Fruit fly (Drosophila melanogaster) whole organism, embryonic: ENCODE results near the gene Cyp4g15.

Experiments used
- Aef1 ChIP-seq: fragments of 200-800 bp; sonication (Bioruptor generic); IDR thresholded peaks from 3 replicates; pipeline ENCODE4 v1.3.6; 2022; ENCODE audit warnings: missing biosample characterization, missing genetic modification characterization
- B-H1 ChIP-seq: fragments of 200-800 bp; sonication (Bioruptor generic); IDR thresholded peaks from 3 replicates; pipeline ENCODE4 v1.3.6; 2022; ENCODE audit warnings: missing biosample characterization, missing genetic modification characterization
- BtbVII ChIP-seq: fragments of 200-800 bp; sonication (Bioruptor generic); optimal IDR thresholded peaks from 3 replicates; lab custom pipeline; 2017; ENCODE audit warnings: missing biosample characterization, mild to moderate bottlenecking, missing genetic modification characterization
- CG11456 ChIP-seq: fragments of 200-800 bp; sonication (Bioruptor generic); IDR thresholded peaks from 3 replicates; pipeline ENCODE4 v1.3.6; 2022; ENCODE audit warnings: missing biosample characterization, missing genetic modification characterization
- CG12391 ChIP-seq: fragments of 200-800 bp; sonication (Bioruptor generic); optimal IDR thresholded peaks from 3 replicates; lab custom pipeline; 2018; ENCODE audit warnings: missing biosample characterization, mild to moderate bottlenecking, missing genetic modification characterization, moderate library complexity
- CG12942 ChIP-seq: fragments of 200-800 bp; sonication (Bioruptor generic); optimal IDR thresholded peaks from 3 replicates; lab custom pipeline; 2016; ENCODE audit warnings: missing biosample characterization, missing genetic modification characterization
- CG15479 ChIP-seq: fragments of 200-800 bp; sonication (Bioruptor generic); optimal IDR thresholded peaks from 3 replicates; lab custom pipeline; 2019; ENCODE audit warnings: missing biosample characterization, mild to moderate bottlenecking, missing genetic modification characterization, moderate library complexity
- CG15514 ChIP-seq: fragments of 200-800 bp; sonication (Bioruptor generic); optimal IDR thresholded peaks from 3 replicates; lab custom pipeline; 2017; ENCODE audit warnings: missing biosample characterization, missing genetic modification characterization, mild to moderate bottlenecking, moderate library complexity, missing genetic modification reagents
- CG18599 ChIP-seq: fragments of 200-800 bp; sonication (Bioruptor generic); optimal IDR thresholded peaks from 3 replicates; lab custom pipeline; 2017; ENCODE audit warnings: missing biosample characterization, missing genetic modification characterization, mild to moderate bottlenecking, moderate library complexity, missing genetic modification reagents
- CG18619 ChIP-seq: fragments of 200-800 bp; sonication (Bioruptor generic); optimal IDR thresholded peaks from 3 replicates; lab custom pipeline; 2017; ENCODE audit warnings: missing biosample characterization, mild to moderate bottlenecking, missing genetic modification characterization
- CG2889 ChIP-seq: fragments of 200-800 bp; sonication (Bioruptor generic); IDR thresholded peaks from 3 replicates; pipeline ENCODE4 v1.3.6; 2022; ENCODE audit warnings: missing biosample characterization, missing genetic modification characterization
- CG30020 ChIP-seq: fragments of 200-800 bp; optimal IDR thresholded peaks from 2 replicates; lab custom pipeline; 2019; ENCODE audit warnings: missing biosample characterization, mild to moderate bottlenecking, missing genetic modification characterization, moderate library complexity
- CG3163 ChIP-seq: fragments of 200-800 bp; sonication (Bioruptor generic); optimal IDR thresholded peaks from 3 replicates; lab custom pipeline; 2016; ENCODE audit warnings: missing biosample characterization, missing genetic modification characterization
- CG4424 ChIP-seq: fragments of 200-800 bp; sonication (Bioruptor generic); optimal IDR thresholded peaks from 3 replicates; lab custom pipeline; 2016; ENCODE audit warnings: missing biosample characterization, missing genetic modification characterization
- CG4854 ChIP-seq: fragments of 200-800 bp; sonication (Bioruptor generic); optimal IDR thresholded peaks from 2 replicates; lab custom pipeline; 2016; ENCODE audit warnings: missing biosample characterization, missing genetic modification characterization, inconsistent platforms
- CG6254 ChIP-seq: fragments of 200-800 bp; sonication (Bioruptor generic); optimal IDR thresholded peaks from 3 replicates; lab custom pipeline; 2017; ENCODE audit warnings: mild to moderate bottlenecking, missing biosample characterization, missing genetic modification reagents, missing genetic modification characterization
- CG8281 ChIP-seq: fragments of 200-800 bp; sonication (Bioruptor generic); optimal IDR thresholded peaks from 2 replicates; lab custom pipeline; 2018; ENCODE audit warnings: missing biosample characterization, mild to moderate bottlenecking, missing genetic modification characterization, moderate library complexity
- CG8290 ChIP-seq, 3 experiments: fragments of 200-800 bp; sonication (Bioruptor generic); optimal IDR thresholded peaks; 2 replicates each; lab custom pipeline; 2016 to 2019; ENCODE audit warnings: missing biosample characterization in 3 of 3, missing genetic modification characterization in 3 of 3, mild to moderate bottlenecking in 2 of 3, moderate library complexity in 1 of 3
- CG8359 ChIP-seq: fragments of 200-800 bp; sonication (Bioruptor generic); optimal IDR thresholded peaks from 2 replicates; lab custom pipeline; 2017; ENCODE audit warnings: missing biosample characterization, mild to moderate bottlenecking, missing genetic modification characterization, borderline replicate concordance
- CG9727 ChIP-seq: fragments of 200-800 bp; sonication (Bioruptor generic); optimal IDR thresholded peaks from 3 replicates; lab custom pipeline; 2017; ENCODE audit warnings: missing biosample characterization, mild to moderate bottlenecking, missing genetic modification characterization
- D19B ChIP-seq: fragments of 200-800 bp; sonication (Bioruptor generic); optimal IDR thresholded peaks from 2 replicates; lab custom pipeline; 2017; ENCODE audit warnings: missing biosample characterization, mild to moderate bottlenecking, missing genetic modification characterization
- Dad ChIP-seq: fragments of 200-800 bp; sonication (Bioruptor generic); optimal IDR thresholded peaks from 3 replicates; lab custom pipeline; 2016; ENCODE audit warnings: missing biosample characterization, missing genetic modification characterization
- Dip2 ChIP-seq: fragments of 200-800 bp; sonication (Bioruptor generic); IDR thresholded peaks from 2 replicates; pipeline ENCODE4 v1.3.6; 2022; ENCODE audit warnings: missing biosample characterization, missing genetic modification characterization
- Dref ChIP-seq: fragments of 200-800 bp; sonication (Bioruptor generic); IDR thresholded peaks from 2 replicates; pipeline ENCODE4 v1.3.6; 2022; ENCODE audit warnings: missing biosample characterization, missing genetic modification characterization
- Hr51 ChIP-seq, 2 experiments: fragments of 200-800 bp; sonication (Bioruptor generic); optimal IDR thresholded peaks; 2 replicates in 1 of 2; 3 replicates in 1 of 2; lab custom pipeline; 2016 to 2018; ENCODE audit warnings: missing biosample characterization in 2 of 2, missing genetic modification characterization in 2 of 2, mild to moderate bottlenecking in 1 of 2, moderate library complexity in 1 of 2
- Hr78 ChIP-seq, 2 experiments: fragments of 200-800 bp in 1 of 2; fragments of >200 bp in 1 of 2; sonication (Bioruptor generic) in 1 of 2; optimal IDR thresholded peaks; 2 replicates each; lab custom pipeline; 2017 to 2019; ENCODE audit warnings: missing biosample characterization in 2 of 2, missing genetic modification characterization in 2 of 2, mild to moderate bottlenecking in 1 of 2, moderate library complexity in 1 of 2
- Hsf ChIP-seq: fragments of 200-800 bp; sonication (Bioruptor generic); optimal IDR thresholded peaks from 3 replicates; lab custom pipeline; 2016; ENCODE audit warnings: missing biosample characterization, missing genetic modification characterization
- Jarid2 ChIP-seq: fragments of 200-800 bp; sonication (Bioruptor generic); optimal IDR thresholded peaks from 3 replicates; lab custom pipeline; 2017; ENCODE audit warnings: mild to moderate bottlenecking, missing biosample characterization, missing genetic modification reagents, missing genetic modification characterization
- Poxn ChIP-seq: fragments of 200-800 bp; sonication (Bioruptor generic); IDR thresholded peaks from 2 replicates; pipeline ENCODE4 v1.3.6; 2022; ENCODE audit warnings: missing biosample characterization, missing genetic modification characterization
- Scr ChIP-seq: fragments of 200-800 bp; sonication (Bioruptor generic); IDR thresholded peaks from 2 replicates; pipeline ENCODE4 v1.3.6; 2022; ENCODE audit warnings: missing biosample characterization, missing genetic modification characterization; ENCODE audit not compliant: partially characterized antibody
- Ssrp ChIP-seq: fragments of 200-800 bp; sonication (Bioruptor generic); optimal IDR thresholded peaks from 2 replicates; lab custom pipeline; 2018; ENCODE audit warnings: missing biosample characterization, mild to moderate bottlenecking, missing genetic modification characterization, moderate library complexity
- abd-A ChIP-seq: fragments of 200-800 bp; sonication (Bioruptor generic); optimal IDR thresholded peaks from 3 replicates; lab custom pipeline; 2019; ENCODE audit warnings: missing biosample characterization, mild to moderate bottlenecking, missing genetic modification characterization, moderate library complexity
- aop ChIP-seq: fragments of 200-800 bp; sonication (Bioruptor generic); IDR thresholded peaks from 2 replicates; pipeline ENCODE4 v1.3.6; 2022; ENCODE audit warnings: missing biosample characterization, missing genetic modification characterization
- crp ChIP-seq, 2 experiments: fragments of 200-800 bp; sonication (Bioruptor generic); optimal IDR thresholded peaks; 2 replicates in 1 of 2; 3 replicates in 1 of 2; lab custom pipeline; 2017; ENCODE audit warnings: missing biosample characterization in 2 of 2, missing genetic modification characterization in 2 of 2, mild to moderate bottlenecking in 1 of 2, moderate library complexity in 1 of 2
- gcm ChIP-seq: fragments of 200-800 bp; sonication (Bioruptor generic); optimal IDR thresholded peaks from 2 replicates; lab custom pipeline; 2019; ENCODE audit warnings: missing biosample characterization, mild to moderate bottlenecking, missing genetic modification characterization, moderate library complexity
- insv ChIP-seq, 2 experiments: fragments of 200-800 bp; sonication (Bioruptor generic); optimal IDR thresholded peaks; 3 replicates each; lab custom pipeline; 2016 to 2018; ENCODE audit warnings: missing biosample characterization in 2 of 2, missing genetic modification characterization in 2 of 2
- inv ChIP-seq: fragments of 200-800 bp; sonication (Bioruptor generic); IDR thresholded peaks from 2 replicates; pipeline ENCODE4 v1.3.6; 2022; ENCODE audit warnings: missing biosample characterization, missing genetic modification characterization; ENCODE audit not compliant: partially characterized antibody
- lov ChIP-seq, 2 experiments: fragments of 200-800 bp in 1 of 2; fragments of >200 bp in 1 of 2; sonication (Bioruptor generic) in 1 of 2; IDR thresholded peaks in 1 of 2; optimal IDR thresholded peaks in 1 of 2; 2 replicates in 1 of 2; 3 replicates in 1 of 2; pipeline versions ENCODE4 v1.3.6 to Lab custom; 2017 to 2022; ENCODE audit warnings: missing biosample characterization in 1 of 2, missing genetic modification characterization in 1 of 2
- nau ChIP-seq: fragments of 200-800 bp; sonication (Bioruptor generic); optimal IDR thresholded peaks from 3 replicates; lab custom pipeline; 2017; ENCODE audit warnings: missing biosample characterization, mild to moderate bottlenecking, missing genetic modification characterization, missing genetic modification reagents
- oc ChIP-seq: fragments of 200-800 bp; sonication (Bioruptor generic); optimal IDR thresholded peaks from 2 replicates; lab custom pipeline; 2018; ENCODE audit warnings: missing biosample characterization, mild to moderate bottlenecking, missing genetic modification characterization, moderate library complexity
- pb ChIP-seq: fragments of 200-800 bp; sonication (Bioruptor generic); optimal IDR thresholded peaks from 3 replicates; lab custom pipeline; 2016; ENCODE audit warnings: missing biosample characterization, missing genetic modification characterization
- phol ChIP-seq: fragments of 200-800 bp; sonication (Bioruptor generic); optimal IDR thresholded peaks from 3 replicates; lab custom pipeline; 2018; ENCODE audit warnings: missing biosample characterization, mild to moderate bottlenecking, missing genetic modification characterization, moderate library complexity
- pum ChIP-seq: fragments of 200-800 bp; sonication (Bioruptor generic); optimal IDR thresholded peaks from 2 replicates; lab custom pipeline; 2016; ENCODE audit warnings: missing biosample characterization, missing genetic modification characterization
- sc ChIP-seq, 3 experiments: fragments of >200 bp in 2 of 3; fragments of 200-800 bp in 1 of 3; sonication (Bioruptor generic) in 1 of 3; optimal IDR thresholded peaks; 2 replicates in 2 of 3; 3 replicates in 1 of 3; lab custom pipeline; 2017; ENCODE audit warnings: mild to moderate bottlenecking in 1 of 3, missing biosample characterization in 1 of 3, missing genetic modification characterization in 1 of 3, missing genetic modification reagents in 1 of 3
- ssp ChIP-seq: fragments of 200-800 bp; sonication (Bioruptor generic); IDR thresholded peaks from 2 replicates; pipeline ENCODE4 v1.3.6; 2022; ENCODE audit warnings: missing biosample characterization, missing genetic modification characterization
- zfh1 ChIP-seq: fragments of 200-800 bp; sonication (Bioruptor generic); IDR thresholded peaks from 3 replicates; pipeline ENCODE4 v1.3.6; 2022; ENCODE audit warnings: missing biosample characterization, missing genetic modification characterization

Gene Cyp4g15

DNA sequence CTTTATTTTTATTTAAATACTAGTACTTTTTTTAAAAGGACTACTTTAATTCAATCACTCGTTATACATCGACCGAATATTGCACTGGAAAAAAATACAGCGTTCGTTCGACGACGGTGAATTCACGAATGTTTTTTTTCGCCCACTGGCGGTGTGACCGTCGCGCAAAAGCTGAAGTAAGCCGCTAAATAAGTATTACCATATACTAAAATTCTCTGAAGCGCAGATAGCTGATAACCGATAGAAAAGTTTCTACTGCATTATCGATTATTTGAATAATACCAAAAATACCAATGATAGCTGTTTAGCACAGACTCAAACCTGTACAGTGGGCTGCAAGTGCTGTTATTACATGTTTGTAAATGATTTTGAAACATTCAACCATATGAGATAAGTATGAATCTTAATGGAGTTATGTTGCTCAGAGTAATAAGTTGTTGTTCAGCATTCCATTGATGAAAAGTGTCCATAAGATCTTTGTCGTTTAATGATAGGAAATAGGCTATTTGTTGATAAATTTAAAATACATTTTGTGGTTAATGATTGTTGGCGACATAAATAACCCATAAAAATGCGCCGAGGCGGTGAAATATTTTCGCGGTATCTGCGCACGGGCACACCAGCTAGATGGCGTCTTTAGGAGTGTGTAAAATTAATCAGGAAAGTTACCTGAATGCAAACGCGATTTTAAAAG, 22.5 kb upstream of the Cyp4g15 start, which contains the start of the genes Evi5 and HP5 (continued):
- TF ChIP-seq CG2889 (GFP tag; lab: Robert Waterston, UW) (no peak), inv (peak; percentile 44), crp (GFP tag; optimal IDR thresholded peaks at IDR 0.05; lab: Kevin White, UChicago) (no peak), CG8281 (tag; lab: Kevin White, UChicago) (peak; percentile 9), Hr51 (GFP tag; optimal IDR thresholded peaks at IDR 0.05; lab: Kevin White, UChicago) (peak; percentile 24 to 29), CG15479 (GFP tag; lab: Kevin White, UChicago) (no peak), CG11456 (GFP tag; lab: Robert Waterston, UW) (peak; percentile 77; the same call in 2 of the 3 replicates), CG6254 (GFP tag; lab: Kevin White, UChicago) (no peak), B-H1 (peak; percentile 40; the same call in 1 of the 3 replicates), CG18599 (GFP tag; lab: Kevin White, UChicago) (no peak), insv (GFP tag; optimal IDR thresholded peaks at IDR 0.05; lab: Kevin White, UChicago) (no peak), D19B (GFP tag; lab: Kevin White, UChicago) (no peak), CG3163 (GFP tag; lab: Kevin White, UChicago) (no peak), Scr (GFP tag; lab: Robert Waterston, UW) (peak; percentile 61), Poxn (GFP tag; lab: Robert Waterston, UW) (no peak), CG4854 (no peak), CG12391 (peak; percentile 49), zfh1 (GFP tag; lab: Robert Waterston, UW) (peak; percentile 61; the same call in 1 of the 3 replicates), CG9727 (GFP tag; lab: Kevin White, UChicago) (peak; percentile 49), nau (no peak), abd-A (tag; lab: Kevin White, UChicago) (peak; percentile 18), Hsf (GFP tag; lab: Kevin White, UChicago) (peak; percentile 55), sc (optimal IDR thresholded peaks at IDR 0.05; lab: Kevin White, UChicago) (no peak), sc (GFP tag; optimal IDR thresholded peaks at IDR 0.05; lab: Kevin White, UChicago) (no peak), Dref (GFP tag; lab: Robert Waterston, UW) (peak; percentile 74), pb (GFP tag; lab: Kevin White, UChicago) (no peak), pum (GFP tag; lab: Kevin White, UChicago) (peak; percentile 48), CG8359 (no peak), Dip2 (no peak), CG8290 (GFP tag; optimal IDR thresholded peaks at IDR 0.05; lab: Kevin White, UChicago) (peak; percentile 23), CG8290 (tag; optimal IDR thresholded peaks at IDR 0.05; lab: Kevin White, UChicago) (peak in 1 of 2 experiments; percentile 51), CG30020 (tag; lab: Kevin White, UChicago) (peak; percentile 60), CG18619 (GFP tag; lab: Kevin White, UChicago) (peak; percentile 37), Dad (GFP tag; lab: Kevin White, UChicago) (no peak), CG4424 (peak; percentile 38), Ssrp (tag; lab: Kevin White, UChicago) (peak; percentile 2), CG12942 (peak; percentile 20), ssp (peak; percentile 12; the same call in 1 of the 2 replicates), Hr78 (GFP tag; optimal IDR thresholded peaks at IDR 0.05; lab: Kevin White, UChicago) (no peak), oc (no peak), CG15514 (GFP tag; lab: Kevin White, UChicago) (peak; percentile 49), phol (tag; lab: Kevin White, UChicago) (peak; percentile 63), gcm (no peak), aop (GFP tag; lab: Robert Waterston, UW) (0 out of 2 replicates have a peak, but pooled peaks have one; percentile 9), Jarid2 (GFP tag; lab: Kevin White, UChicago) (peak; percentile 63), BtbVII (GFP tag; lab: Kevin White, UChicago) (no peak), Aef1 (GFP tag; lab: Robert Waterston, UW) (peak; percentile 66), lov (optimal IDR thresholded peaks at IDR 0.05; lab: Kevin White, UChicago) (no peak), lov (GFP tag; IDR thresholded peaks at IDR 0.05; lab: Robert Waterston, UW) (no peak)
